Fruit fly (Drosophila melanogaster): ENCODE results near the gene CG5676.

CG5676 gene

dm6 chr2L:10299077-10299809 lies 43.6 kb upstream of the CG5676 start (continued):
- TF ChIP-seq ac (GFP tag; optimal IDR thresholded peaks at IDR 0.05) (no peak), Scr (GFP tag; IDR thresholded peaks at IDR 0.05; ENCODE audit: partially characterized antibody) (peak; percentile 28; the same call in 1 of the 2 replicates), lab (GFP tag; optimal IDR thresholded peaks at IDR 0.05) (no peak), HmgD (GFP tag; optimal IDR thresholded peaks at IDR 0.05) (no peak), slou (GFP tag; optimal IDR thresholded peaks at IDR 0.05) (no peak), CG12236 (GFP tag; optimal IDR thresholded peaks at IDR 0.05) (no peak), disco-r (GFP tag; optimal IDR thresholded peaks at IDR 0.05) (no peak), ci (GFP tag; IDR thresholded peaks at IDR 0.05) (no peak), MTF-1 (GFP tag; optimal IDR thresholded peaks at IDR 0.05; ENCODE audit: borderline replicate concordance) (no peak), chinmo (GFP tag; IDR thresholded peaks at IDR 0.05; ENCODE audit: partially characterized antibody) (no peak), CG17912 (GFP tag; optimal IDR thresholded peaks at IDR 0.05) (no peak), lmd (GFP tag; IDR thresholded peaks at IDR 0.05) (no peak), emc (GFP tag; optimal IDR thresholded peaks at IDR 0.05) (no peak), klu (GFP tag; IDR thresholded peaks at IDR 0.05) (no peak), bsh (GFP tag; optimal IDR thresholded peaks at IDR 0.05) (peak in 1 of 2 experiments; percentile 25), nau (GFP tag; optimal IDR thresholded peaks at IDR 0.05) (no peak), trem (tag; optimal IDR thresholded peaks at IDR 0.05) (no peak), CrebB (tag; optimal IDR thresholded peaks at IDR 0.05) (no peak), B-H2 (GFP tag; optimal IDR thresholded peaks at IDR 0.05) (no peak), CG6654 (GFP tag; optimal IDR thresholded peaks at IDR 0.05) (no peak), Oaz (GFP tag; IDR thresholded peaks at IDR 0.05) (no peak), repo (GFP tag; optimal IDR thresholded peaks at IDR 0.05) (no peak), dan (GFP tag; IDR thresholded peaks at IDR 0.05) (no peak), Rfx (GFP tag; IDR thresholded peaks at IDR 0.05) (no peak), CG13287 (GFP tag; IDR thresholded peaks at IDR 0.05; ENCODE audit: partially characterized antibody) (0 out of 2 replicates have a peak, but pooled peaks have one; percentile 50), BtbVII (GFP tag; optimal IDR thresholded peaks at IDR 0.05) (no peak), Dbx (GFP tag; IDR thresholded peaks at IDR 0.05) (no peak), CG6175 (GFP tag; IDR thresholded peaks at IDR 0.05) (no peak), Xbp1 (GFP tag; optimal IDR thresholded peaks at IDR 0.05) (peak; percentile 16), CG11504 (tag; optimal IDR thresholded peaks at IDR 0.05) (peak; percentile 31), CG9437 (GFP tag; optimal IDR thresholded peaks at IDR 0.05) (no peak), CG13296 (GFP tag; optimal IDR thresholded peaks at IDR 0.05) (no peak), nerfin-1 (tag; optimal IDR thresholded peaks at IDR 0.05) (peak; percentile 6), CG1603 (tag; optimal IDR thresholded peaks at IDR 0.05) (no peak), so (GFP tag; IDR thresholded peaks at IDR 0.05) (no peak), pita (GFP tag; optimal IDR thresholded peaks at IDR 0.05) (no peak), CG14710 (tag; optimal IDR thresholded peaks at IDR 0.05) (no peak), CG15696 (tag; optimal IDR thresholded peaks at IDR 0.05) (no peak), zfh2 (GFP tag; optimal IDR thresholded peaks at IDR 0.05) (no peak), Camta (GFP tag; optimal IDR thresholded peaks at IDR 0.05) (no peak), fu2 (GFP tag; optimal IDR thresholded peaks at IDR 0.05) (no peak), CG3726 (GFP tag; IDR thresholded peaks at IDR 0.05) (no peak), aop (GFP tag; IDR thresholded peaks at IDR 0.05) (no peak), Hmx (GFP tag; optimal IDR thresholded peaks at IDR 0.05) (no peak), Pdp1 (GFP tag; optimal IDR thresholded peaks at IDR 0.05) (no peak), Dfd (GFP tag; optimal IDR thresholded peaks at IDR 0.05) (no peak), ranshi (GFP tag; IDR thresholded peaks at IDR 0.05) (no peak), H2.0 (GFP tag; IDR thresholded peaks at IDR 0.05) (no peak), CkIIα-i1 (GFP tag; IDR thresholded peaks at IDR 0.05) (no peak), CG13894 (tag; optimal IDR thresholded peaks at IDR 0.05) (no peak)

Measured in whole organism, embryonic.